Comparison of ENCODE assay signal across 3 worm cellular contexts in the genomic region with DNA sequence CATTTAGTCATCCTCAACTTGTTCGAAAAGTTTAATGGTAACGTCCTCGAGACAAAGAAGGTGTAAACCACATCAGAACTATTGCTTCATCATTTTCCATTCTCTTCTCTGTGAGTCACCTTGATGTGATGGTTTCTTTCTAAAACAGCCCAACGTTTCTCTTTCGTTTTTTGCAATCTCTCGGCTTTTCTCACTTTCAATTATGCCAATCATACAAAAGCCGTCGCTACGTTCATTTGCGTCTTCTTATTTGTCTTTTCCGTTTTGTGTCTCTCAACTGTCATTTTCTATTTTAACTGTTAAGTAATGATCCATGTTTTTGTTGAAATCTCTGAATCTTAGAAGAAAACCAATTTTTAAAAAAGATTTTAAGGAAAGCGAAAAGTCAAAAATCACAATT.
TF ChIP-seq lines count a peak whose summit lies in the region.

Gene B0403.5, plus strand, starts transcription at position 368 of the 400 bp plus-strand sequence.

TF ChIP-seq in whole organism, L1 larva, 84 proteins besides CTCF, POLR2A, EP300 and RAD21:
- no peak for TF ChIP-seq irx-1 (tag; optimal IDR thresholded peaks at IDR 0.05; lab: Kevin White, UChicago)
- peak; percentile 55 for TF ChIP-seq blmp-1 (tag; optimal IDR thresholded peaks at IDR 0.05; lab: Kevin White, UChicago)

TF ChIP-seq in whole organism, L2 larva, 48 proteins besides CTCF, POLR2A, EP300 and RAD21:
- TF ChIP-seq blmp-1 (tag; optimal IDR thresholded peaks at IDR 0.05; lab: Kevin White, UChicago; ENCODE audit: insufficient read depth) (peak; percentile 51), nhr-77 (tag; optimal IDR thresholded peaks at IDR 0.05; lab: Kevin White, UChicago) (no peak)
TF ChIP-seq in whole organism, L2 larva: peak in this region for 1.

TF ChIP-seq in whole organism, L3 larva, 47 proteins besides CTCF, POLR2A, EP300 and RAD21:
- TF ChIP-seq nhr-77 (tag; optimal IDR thresholded peaks at IDR 0.05; lab: Kevin White, UChicago) = no peak
- TF ChIP-seq nhr-25 (tag; optimal IDR thresholded peaks at IDR 0.05; lab: Kevin White, UChicago) = peak; percentile 23

Comparison
In these comparisons a context has a peak if more than half of its experiments do, and no peak if none do; other contexts are left out.
1. Of the 22 proteins assayed by ChIP-seq in both whole organism, L1 larva and whole organism, L2 larva: peak only in whole organism, L1 larva: none; only in whole organism, L2 larva: none; in both: blmp-1; in neither: 21.